Fruit fly (Drosophila melanogaster) whole organism, embryonic: ENCODE measurements around the gene CG4218.

Experiments used
- Abd-B ChIP-seq: fragments of 200-800 bp; sonication (Bioruptor generic); optimal IDR thresholded peaks from 2 replicates; lab custom pipeline; 2018; ENCODE audit warnings: missing biosample characterization, mild to moderate bottlenecking, missing genetic modification characterization, moderate library complexity
- Antp ChIP-seq: fragments of 200-800 bp; sonication (Bioruptor generic); optimal IDR thresholded peaks from 3 replicates; lab custom pipeline; 2016; ENCODE audit warnings: missing biosample characterization, missing genetic modification characterization
- CG10209 ChIP-seq: fragments of 200-800 bp; sonication (Bioruptor generic); optimal IDR thresholded peaks from 3 replicates; lab custom pipeline; 2017; ENCODE audit warnings: missing biosample characterization, mild to moderate bottlenecking, missing genetic modification characterization, missing genetic modification reagents
- CG10321 ChIP-seq: fragments of 200-800 bp; sonication (Bioruptor generic); IDR thresholded peaks from 2 replicates; pipeline ENCODE4 v1.3.6; 2022; ENCODE audit warnings: missing biosample characterization, missing genetic modification characterization
- CG12104 ChIP-seq: fragments of 200-800 bp; sonication (Bioruptor generic); optimal IDR thresholded peaks from 3 replicates; lab custom pipeline; 2016; ENCODE audit warnings: missing biosample characterization, missing genetic modification characterization
- CG12659 ChIP-seq: fragments of 200-800 bp; sonication (Bioruptor generic); optimal IDR thresholded peaks from 3 replicates; lab custom pipeline; 2017; ENCODE audit warnings: mild to moderate bottlenecking, missing biosample characterization, missing genetic modification reagents, missing genetic modification characterization
- CG15479 ChIP-seq: fragments of 200-800 bp; sonication (Bioruptor generic); optimal IDR thresholded peaks from 3 replicates; lab custom pipeline; 2019; ENCODE audit warnings: missing biosample characterization, mild to moderate bottlenecking, missing genetic modification characterization, moderate library complexity
- CG16815 ChIP-seq: fragments of 200-800 bp; sonication (Bioruptor generic); optimal IDR thresholded peaks from 3 replicates; lab custom pipeline; 2017; ENCODE audit warnings: missing biosample characterization, mild to moderate bottlenecking, missing genetic modification characterization
- CG18599 ChIP-seq: fragments of 200-800 bp; sonication (Bioruptor generic); optimal IDR thresholded peaks from 3 replicates; lab custom pipeline; 2017; ENCODE audit warnings: missing biosample characterization, missing genetic modification characterization, mild to moderate bottlenecking, moderate library complexity, missing genetic modification reagents
- CG30403 ChIP-seq: fragments of 200-800 bp; sonication (Bioruptor generic); optimal IDR thresholded peaks from 3 replicates; lab custom pipeline; 2016; ENCODE audit warnings: missing biosample characterization, missing genetic modification characterization
- CG34224 ChIP-seq: fragments of 200-800 bp; sonication (Bioruptor generic); IDR thresholded peaks from 3 replicates; pipeline ENCODE4 v1.3.6; 2022; ENCODE audit warnings: missing biosample characterization, missing genetic modification characterization; ENCODE audit not compliant: partially characterized antibody
- CG3838 ChIP-seq: fragments of 200-800 bp; sonication (Bioruptor generic); optimal IDR thresholded peaks from 3 replicates; lab custom pipeline; 2016; ENCODE audit warnings: missing biosample characterization, missing genetic modification characterization
- CG4820 ChIP-seq: fragments of 200-800 bp; sonication (Bioruptor generic); optimal IDR thresholded peaks from 3 replicates; lab custom pipeline; 2016; ENCODE audit warnings: missing biosample characterization, missing genetic modification characterization
- CG7963 ChIP-seq: fragments of 200-800 bp; sonication (Bioruptor generic); IDR thresholded peaks from 3 replicates; pipeline ENCODE4 v1.3.6; 2022; ENCODE audit warnings: missing biosample characterization, missing genetic modification characterization; ENCODE audit not compliant: partially characterized antibody
- CG8765 ChIP-seq: fragments of 200-800 bp; sonication (Bioruptor generic); IDR thresholded peaks from 2 replicates; pipeline ENCODE4 v1.3.6; 2022; ENCODE audit warnings: missing biosample characterization, missing genetic modification characterization
- CG9215 ChIP-seq: fragments of 200-800 bp; sonication (Bioruptor generic); IDR thresholded peaks from 2 replicates; pipeline ENCODE4 v1.3.6; 2022; ENCODE audit warnings: missing biosample characterization, missing genetic modification characterization
- Dbx ChIP-seq: fragments of 200-800 bp; sonication (Bioruptor generic); IDR thresholded peaks from 3 replicates; pipeline ENCODE4 v1.3.6; 2022; ENCODE audit warnings: missing biosample characterization, missing genetic modification characterization
- ERR ChIP-seq: fragments of 200-800 bp; sonication (Bioruptor generic); optimal IDR thresholded peaks from 2 replicates; lab custom pipeline; 2016; ENCODE audit warnings: missing biosample characterization, missing genetic modification characterization
- Elba2 ChIP-seq: fragments of 200-800 bp; sonication (Bioruptor generic); optimal IDR thresholded peaks from 3 replicates; lab custom pipeline; 2016; ENCODE audit warnings: missing biosample characterization, missing genetic modification characterization
- GATAe ChIP-seq: fragments of 200-800 bp; sonication (Bioruptor generic); conservative IDR thresholded peaks from 2 replicates; pipeline ENCODE4 v1.3.6; 2022; ENCODE audit warnings: missing biosample characterization, missing genetic modification characterization
- HLH3B ChIP-seq: fragments of 200-800 bp; sonication (Bioruptor generic); IDR thresholded peaks from 2 replicates; pipeline ENCODE4 v1.3.6; 2022; ENCODE audit warnings: missing biosample characterization, missing genetic modification characterization
- Hmx ChIP-seq: fragments of 200-800 bp; sonication (Bioruptor generic); optimal IDR thresholded peaks from 2 replicates; lab custom pipeline; 2016; ENCODE audit warnings: missing biosample characterization, missing genetic modification characterization
- Hsf ChIP-seq: fragments of 200-800 bp; sonication (Bioruptor generic); optimal IDR thresholded peaks from 3 replicates; lab custom pipeline; 2016; ENCODE audit warnings: missing biosample characterization, missing genetic modification characterization
- MESR4 ChIP-seq: fragments of 200-800 bp; sonication (Bioruptor generic); optimal IDR thresholded peaks from 2 replicates; lab custom pipeline; 2018; ENCODE audit warnings: missing biosample characterization, mild to moderate bottlenecking, missing genetic modification characterization, moderate library complexity
- NC2α ChIP-seq: fragments of 200-800 bp; sonication (Bioruptor generic); optimal IDR thresholded peaks from 2 replicates; lab custom pipeline; 2016; ENCODE audit warnings: missing biosample characterization, missing genetic modification characterization
- Nf-YB ChIP-seq: fragments of 200-800 bp; sonication (Bioruptor generic); optimal IDR thresholded peaks from 3 replicates; lab custom pipeline; 2019; ENCODE audit warnings: missing biosample characterization, mild to moderate bottlenecking, missing genetic modification characterization, moderate library complexity
- Oli ChIP-seq: fragments of 200-800 bp; sonication (Bioruptor generic); optimal IDR thresholded peaks from 2 replicates; lab custom pipeline; 2018; ENCODE audit warnings: missing biosample characterization, mild to moderate bottlenecking, missing genetic modification characterization, moderate library complexity
- Poxn ChIP-seq: fragments of 200-800 bp; sonication (Bioruptor generic); IDR thresholded peaks from 2 replicates; pipeline ENCODE4 v1.3.6; 2022; ENCODE audit warnings: missing biosample characterization, missing genetic modification characterization
- Ptx1 ChIP-seq: fragments of 200-800 bp; sonication (Bioruptor generic); IDR thresholded peaks from 2 replicates; pipeline ENCODE4 v1.3.6; 2022; ENCODE audit warnings: missing biosample characterization, missing genetic modification characterization
- Sox102F ChIP-seq: fragments of 200-800 bp; sonication (Bioruptor generic); optimal IDR thresholded peaks from 2 replicates; lab custom pipeline; 2018; ENCODE audit warnings: missing biosample characterization, mild to moderate bottlenecking, missing genetic modification characterization, moderate library complexity
- ara ChIP-seq: fragments of 200-800 bp; sonication (Bioruptor generic); IDR thresholded peaks from 2 replicates; pipeline ENCODE4 v1.3.6; 2022; ENCODE audit warnings: missing biosample characterization, missing genetic modification characterization
- ase ChIP-seq: fragments of 200-800 bp; sonication (Bioruptor generic); IDR thresholded peaks from 3 replicates; pipeline ENCODE4 v1.3.6; 2022; ENCODE audit warnings: missing biosample characterization, missing genetic modification characterization
- caup ChIP-seq: fragments of 200-800 bp; sonication (Bioruptor generic); optimal IDR thresholded peaks from 3 replicates; lab custom pipeline; 2017; ENCODE audit warnings: missing biosample characterization, mild to moderate bottlenecking, missing genetic modification characterization, moderate library complexity; ENCODE audit not compliant: severe bottlenecking
- corto ChIP-seq: fragments of 200-800 bp; sonication (Bioruptor generic); optimal IDR thresholded peaks from 2 replicates; lab custom pipeline; 2016; ENCODE audit warnings: missing biosample characterization, mild to moderate bottlenecking, missing genetic modification characterization, moderate library complexity
- gem ChIP-seq: fragments of 200-800 bp; sonication (Bioruptor generic); optimal IDR thresholded peaks from 2 replicates; lab custom pipeline; 2019; ENCODE audit warnings: missing biosample characterization, mild to moderate bottlenecking, missing genetic modification characterization, moderate library complexity
- kah ChIP-seq: fragments of 200-800 bp; sonication (Bioruptor generic); optimal IDR thresholded peaks from 2 replicates; lab custom pipeline; 2018; ENCODE audit warnings: missing biosample characterization, mild to moderate bottlenecking, missing genetic modification characterization
- lilli ChIP-seq: fragments of 200-800 bp; sonication (Bioruptor generic); optimal IDR thresholded peaks from 3 replicates; lab custom pipeline; 2016; ENCODE audit warnings: missing biosample characterization, missing genetic modification characterization
- mam ChIP-seq: fragments of 200-800 bp; sonication (Bioruptor generic); optimal IDR thresholded peaks from 3 replicates; lab custom pipeline; 2016; ENCODE audit warnings: missing biosample characterization, missing genetic modification characterization
- repo ChIP-seq: fragments of 200-800 bp; sonication (Bioruptor generic); optimal IDR thresholded peaks from 2 replicates; lab custom pipeline; 2016; ENCODE audit warnings: missing biosample characterization, missing genetic modification characterization
- sim ChIP-seq: fragments of 200-800 bp; sonication (Bioruptor generic); IDR thresholded peaks from 2 replicates; pipeline ENCODE4 v1.3.6; 2022; ENCODE audit warnings: missing biosample characterization, missing genetic modification characterization
- so ChIP-seq: fragments of 200-800 bp; sonication (Bioruptor generic); IDR thresholded peaks from 3 replicates; pipeline ENCODE4 v1.3.6; 2022; ENCODE audit warnings: missing biosample characterization, missing genetic modification characterization
- ssp ChIP-seq: fragments of 200-800 bp; sonication (Bioruptor generic); IDR thresholded peaks from 2 replicates; pipeline ENCODE4 v1.3.6; 2022; ENCODE audit warnings: missing biosample characterization, missing genetic modification characterization
- stc ChIP-seq: fragments of 200-800 bp; sonication (Bioruptor generic); IDR thresholded peaks from 2 replicates; pipeline ENCODE4 v1.3.6; 2022; ENCODE audit warnings: missing biosample characterization, missing genetic modification characterization
- stwl ChIP-seq: fragments of 200-800 bp; sonication (Bioruptor generic); optimal IDR thresholded peaks from 3 replicates; lab custom pipeline; 2018; ENCODE audit warnings: missing biosample characterization, mild to moderate bottlenecking, missing genetic modification characterization, moderate library complexity
- tin ChIP-seq: fragments of 200-800 bp; sonication (Bioruptor generic); optimal IDR thresholded peaks from 3 replicates; lab custom pipeline; 2016; ENCODE audit warnings: missing biosample characterization, missing genetic modification characterization
- trh ChIP-seq: fragments of 200-800 bp; sonication (Bioruptor generic); optimal IDR thresholded peaks from 2 replicates; lab custom pipeline; 2016; ENCODE audit warnings: missing biosample characterization, missing genetic modification characterization
- tup ChIP-seq: fragments of 200-800 bp; sonication (Bioruptor generic); optimal IDR thresholded peaks from 2 replicates; lab custom pipeline; 2016; ENCODE audit warnings: missing biosample characterization, mild to moderate bottlenecking, missing genetic modification characterization, moderate library complexity
- wor ChIP-seq: fragments of 200-800 bp; sonication (Bioruptor generic); IDR thresholded peaks from 2 replicates; pipeline ENCODE4 v1.3.6; 2022; ENCODE audit warnings: missing biosample characterization, missing genetic modification characterization
- zen ChIP-seq: fragments of 200-800 bp; sonication (Bioruptor generic); optimal IDR thresholded peaks from 3 replicates; lab custom pipeline; 2018; ENCODE audit warnings: missing biosample characterization, mild to moderate bottlenecking, missing genetic modification characterization, moderate library complexity
- zfh1 ChIP-seq: fragments of 200-800 bp; sonication (Bioruptor generic); IDR thresholded peaks from 3 replicates; pipeline ENCODE4 v1.3.6; 2022; ENCODE audit warnings: missing biosample characterization, missing genetic modification characterization

CG4218 gene

dm6 chr2L:14598357-14599057 lies 49.6 kb upstream of the CG4218 start (continued):
- TF ChIP-seq HLH3B (GFP tag; lab: Robert Waterston, UW) (no peak), ssp (GFP tag; lab: Robert Waterston, UW) (no peak), Poxn (no peak), CG16815 (GFP tag; lab: Kevin White, UChicago) (no peak), Elba2 (no peak), NC2α (GFP tag; lab: Kevin White, UChicago) (no peak), CG12659 (GFP tag; lab: Kevin White, UChicago) (peak; percentile 10), CG30403 (GFP tag; lab: Kevin White, UChicago) (no peak), Hsf (no peak), stc (GFP tag; lab: Robert Waterston, UW) (no peak), Nf-YB (no peak), so (GFP tag; lab: Robert Waterston, UW) (no peak), stwl (tag; lab: Kevin White, UChicago) (no peak), Oli (tag; lab: Kevin White, UChicago) (no peak), gem (peak; percentile 35), CG8765 (GFP tag; lab: Robert Waterston, UW) (no peak), Hmx (no peak), ERR (GFP tag; lab: Kevin White, UChicago) (no peak), sim (GFP tag; lab: Robert Waterston, UW) (no peak), MESR4 (no peak), CG10209 (GFP tag; lab: Kevin White, UChicago) (peak; percentile 1), mam (GFP tag; lab: Kevin White, UChicago) (no peak), tin (no peak), Abd-B (no peak), CG18599 (GFP tag; lab: Kevin White, UChicago) (no peak), caup (GFP tag; lab: Kevin White, UChicago) (no peak), Sox102F (GFP tag; lab: Kevin White, UChicago) (peak; percentile 32), corto (GFP tag; lab: Kevin White, UChicago) (no peak), repo (GFP tag; lab: Kevin White, UChicago) (no peak), Dbx (GFP tag; lab: Robert Waterston, UW) (no peak), CG10321 (GFP tag; lab: Robert Waterston, UW) (0 out of 2 replicates have a peak, but pooled peaks have one; percentile 36), CG3838 (no peak), ara (GFP tag; lab: Robert Waterston, UW) (no peak), Ptx1 (GFP tag; lab: Robert Waterston, UW) (no peak), zen (tag; lab: Kevin White, UChicago) (no peak), wor (no peak), GATAe (no peak), ase (GFP tag; lab: Robert Waterston, UW) (no peak), CG12104 (GFP tag; lab: Kevin White, UChicago) (no peak), CG15479 (GFP tag; lab: Kevin White, UChicago) (no peak), CG4820 (GFP tag; lab: Kevin White, UChicago) (no peak), lilli (GFP tag; lab: Kevin White, UChicago) (no peak), tup (GFP tag; lab: Kevin White, UChicago) (no peak), Antp (GFP tag; lab: Kevin White, UChicago) (no peak), kah (no peak), CG34224 (GFP tag; lab: Robert Waterston, UW) (peak; percentile 40; the same call in 1 of the 3 replicates), zfh1 (0 out of 3 replicates have a peak, but pooled peaks have one; percentile 10), CG9215 (GFP tag; lab: Robert Waterston, UW) (no peak), CG7963 (GFP tag; lab: Robert Waterston, UW) (peak; percentile 79), trh (GFP tag; lab: Kevin White, UChicago) (no peak)
